Worm (Caenorhabditis elegans) whole organism, L1 larva: ENCODE results near the gene T04F3.3.

Experiments
- C16A3.4 ChIP-seq: fragments of 150-350 bp; optimal IDR thresholded peaks from 2 replicates; lab custom pipeline; 2014; ENCODE audit warnings: missing biosample characterization, missing genetic modification characterization
- C34B4.2 ChIP-seq: sonication (generic microtip); optimal IDR thresholded peaks from 2 replicates; lab custom pipeline; 2017; ENCODE audit warnings: mild to moderate bottlenecking, missing genetic modification characterization, missing compliant biosample characterization
- Y116A8C.19 ChIP-seq: sonication (generic microtip); optimal IDR thresholded peaks from 2 replicates; lab custom pipeline; 2016; ENCODE audit warnings: missing compliant biosample characterization, missing genetic modification characterization, borderline replicate concordance
- aly-2 ChIP-seq: fragments of 150-350 bp; optimal IDR thresholded peaks from 2 replicates; lab custom pipeline; 2014; ENCODE audit warnings: missing biosample characterization, missing genetic modification characterization
- ceh-8 ChIP-seq: fragments of 200-800 bp; sonication (Bioruptor generic); optimal IDR thresholded peaks from 2 replicates; lab custom pipeline; 2018; ENCODE audit warnings: mild to moderate bottlenecking, missing genetic modification characterization, moderate library complexity, missing compliant biosample characterization
- ceh-82 ChIP-seq, 3 experiments: fragments of 150-350 bp in 1 of 3; sonication (generic microtip) in 2 of 3; optimal IDR thresholded peaks; 2 replicates each; lab custom pipeline; 2014 to 2017; ENCODE audit warnings: missing biosample characterization in 3 of 3, missing genetic modification characterization in 3 of 3
- ceh-88 ChIP-seq: fragments of 200-800 bp; sonication (Bioruptor generic); IDR thresholded peaks from 2 replicates; pipeline ENCODE4 v1.3.6; 2022; ENCODE audit warnings: missing genetic modification characterization, missing compliant biosample characterization
- dpl-1 ChIP-seq, 3 experiments: fragments of 150-350 bp in 2 of 3; sonication (generic microtip) in 1 of 3; optimal IDR thresholded peaks; 2 replicates each; lab custom pipeline; 2014 to 2017; ENCODE audit warnings: missing biosample characterization in 3 of 3, missing genetic modification characterization in 3 of 3, missing genetic modification reagents in 3 of 3
- dsc-1 ChIP-seq: sonication (generic microtip); optimal IDR thresholded peaks from 2 replicates; lab custom pipeline; 2016; ENCODE audit warnings: mild to moderate bottlenecking, missing genetic modification characterization, missing compliant biosample characterization
- efl-3 ChIP-seq: fragments of 200-800 bp; sonication (Bioruptor generic); optimal IDR thresholded peaks from 2 replicates; lab custom pipeline; 2018; ENCODE audit warnings: mild to moderate bottlenecking, missing genetic modification characterization, missing compliant biosample characterization
- egl-13 ChIP-seq: sonication (generic microtip); optimal IDR thresholded peaks from 2 replicates; lab custom pipeline; 2016; ENCODE audit warnings: missing genotype, missing genetic modification reagents, missing genetic modification characterization, missing compliant biosample characterization
- egl-27 ChIP-seq, 2 experiments: fragments of 150-350 bp in 1 of 2; sonication (generic microtip); optimal IDR thresholded peaks; 3 replicates each; lab custom pipeline; 2017 to 2018; ENCODE audit warnings: missing biosample characterization in 2 of 2, missing genetic modification characterization in 2 of 2, missing genetic modification reagents in 2 of 2
- elt-3 ChIP-seq, 6 experiments: fragments of 150-350 bp in 1 of 6; sonication (generic microtip); optimal IDR thresholded peaks; 2 replicates each; lab custom pipeline; 2017 to 2018; ENCODE audit warnings: missing biosample characterization in 6 of 6, missing genetic modification characterization in 6 of 6, inconsistent platforms in 1 of 6
- fkh-10 ChIP-seq: sonication (generic microtip); optimal IDR thresholded peaks from 2 replicates; lab custom pipeline; 2017; ENCODE audit warnings: missing biosample characterization, missing genetic modification reagents, missing genetic modification characterization
- fkh-4 ChIP-seq: sonication (generic microtip); optimal IDR thresholded peaks from 2 replicates; lab custom pipeline; 2016; ENCODE audit warnings: missing compliant biosample characterization, missing genetic modification characterization, borderline replicate concordance
- grh-1 ChIP-seq: fragments of 200-800 bp; sonication (Bioruptor generic); IDR thresholded peaks from 2 replicates; pipeline ENCODE4 v1.3.6; 2022; ENCODE audit warnings: missing genetic modification reagents, missing genetic modification characterization, missing compliant biosample characterization
- hlh-17 ChIP-seq: fragments of 200-800 bp; sonication (Bioruptor generic); optimal IDR thresholded peaks from 2 replicates; lab custom pipeline; 2018; ENCODE audit warnings: missing genetic modification characterization, mild to moderate bottlenecking, missing compliant biosample characterization, moderate library complexity, borderline replicate concordance
- irx-1 ChIP-seq: sonication (generic microtip); optimal IDR thresholded peaks from 2 replicates; lab custom pipeline; 2016; ENCODE audit warnings: missing genetic modification characterization, missing compliant biosample characterization
- lin-14 ChIP-seq: fragments of 200-800 bp; sonication (Bioruptor generic); optimal IDR thresholded peaks from 2 replicates; lab custom pipeline; 2018; ENCODE audit warnings: mild to moderate bottlenecking, missing genetic modification characterization, moderate library complexity, missing compliant biosample characterization
- lin-35 ChIP-seq, 2 experiments: fragments of 150-350 bp; optimal IDR thresholded peaks; 2 replicates each; lab custom pipeline; 2014; ENCODE audit warnings: missing biosample characterization in 2 of 2, missing genetic modification characterization in 2 of 2, missing genetic modification reagents in 2 of 2
- lin-39 ChIP-seq: fragments of 150-350 bp; optimal IDR thresholded peaks from 2 replicates; lab custom pipeline; 2014; ENCODE audit warnings: missing biosample characterization, missing genetic modification reagents, missing genetic modification characterization
- lir-3 ChIP-seq: sonication (generic microtip); optimal IDR thresholded peaks from 2 replicates; lab custom pipeline; 2016; ENCODE audit warnings: mild to moderate bottlenecking, missing genetic modification characterization, moderate library complexity, missing compliant biosample characterization; ENCODE audit not compliant: poor library complexity
- lsy-2 ChIP-seq, 2 experiments: fragments of 150-350 bp; optimal IDR thresholded peaks; 2 replicates each; lab custom pipeline; 2014; ENCODE audit warnings: missing biosample characterization in 2 of 2, missing genetic modification characterization in 2 of 2
- mab-9 ChIP-seq: fragments of 200-800 bp; sonication (Bioruptor generic); IDR thresholded peaks from 2 replicates; pipeline ENCODE4 v1.3.6; 2022; ENCODE audit warnings: missing genetic modification reagents, missing genetic modification characterization, missing compliant biosample characterization
- mdl-1 ChIP-seq, 2 experiments: fragments of 150-350 bp; optimal IDR thresholded peaks; 2 replicates each; lab custom pipeline; 2014 to 2017; ENCODE audit warnings: missing biosample characterization in 2 of 2, missing genetic modification characterization in 2 of 2, inconsistent platforms in 1 of 2
- nhr-12 ChIP-seq: sonication (generic microtip); optimal IDR thresholded peaks from 2 replicates; lab custom pipeline; 2017; ENCODE audit warnings: missing biosample characterization, missing genetic modification characterization
- nhr-19 ChIP-seq: fragments of 200-800 bp; sonication (Bioruptor generic); conservative IDR thresholded peaks from 2 replicates; pipeline ENCODE4 v1.3.6; 2022; ENCODE audit warnings: missing genetic modification characterization, missing compliant biosample characterization
- nhr-20 ChIP-seq: sonication (generic microtip); optimal IDR thresholded peaks from 2 replicates; lab custom pipeline; 2016; ENCODE audit warnings: mild to moderate bottlenecking, missing genetic modification characterization, missing compliant biosample characterization
- nhr-237 ChIP-seq: fragments of 150-350 bp; optimal IDR thresholded peaks from 2 replicates; lab custom pipeline; 2014; ENCODE audit warnings: missing biosample characterization, missing genetic modification characterization
- nhr-76 ChIP-seq: sonication (generic microtip); optimal IDR thresholded peaks from 2 replicates; lab custom pipeline; 2017; ENCODE audit warnings: missing biosample characterization, missing genetic modification characterization
- nhr-90 ChIP-seq: sonication (generic microtip); optimal IDR thresholded peaks from 2 replicates; lab custom pipeline; 2016; ENCODE audit warnings: mild to moderate bottlenecking, missing genetic modification characterization, missing compliant biosample characterization; ENCODE audit not compliant: poor library complexity
- pag-3 ChIP-seq: sonication (generic microtip); optimal IDR thresholded peaks from 2 replicates; lab custom pipeline; 2017; ENCODE audit warnings: missing genetic modification characterization, mild to moderate bottlenecking, missing compliant biosample characterization, antibody characterized with exemption, borderline replicate concordance; ENCODE audit not compliant: insufficient read depth
- pax-3 ChIP-seq: fragments of 200-800 bp; sonication (Bioruptor generic); optimal IDR thresholded peaks from 2 replicates; lab custom pipeline; 2018; ENCODE audit warnings: mild to moderate bottlenecking, missing genetic modification characterization, moderate library complexity, missing compliant biosample characterization
- rnt-1 ChIP-seq: sonication (generic microtip); optimal IDR thresholded peaks from 2 replicates; lab custom pipeline; 2016; ENCODE audit warnings: mild to moderate bottlenecking, missing genetic modification characterization, moderate library complexity, missing compliant biosample characterization
- skn-1 ChIP-seq: fragments of 150-350 bp; optimal IDR thresholded peaks from 2 replicates; lab custom pipeline; 2014; ENCODE audit warnings: missing biosample characterization, missing genetic modification characterization
- snpc-4 ChIP-seq: fragments of 150-350 bp; optimal IDR thresholded peaks from 2 replicates; lab custom pipeline; 2014; ENCODE audit warnings: missing biosample characterization, missing genetic modification characterization
- sox-4 ChIP-seq: sonication (generic microtip); optimal IDR thresholded peaks from 2 replicates; lab custom pipeline; 2016; ENCODE audit warnings: missing genetic modification characterization, missing compliant biosample characterization
- sptf-1 ChIP-seq: fragments of 150-350 bp; optimal IDR thresholded peaks from 2 replicates; lab custom pipeline; 2014; ENCODE audit warnings: missing biosample characterization, missing genetic modification characterization
- sup-37 ChIP-seq: fragments of 200-800 bp; sonication (Bioruptor generic); optimal IDR thresholded peaks from 2 replicates; lab custom pipeline; 2018; ENCODE audit warnings: mild to moderate bottlenecking, missing genetic modification characterization, missing compliant biosample characterization
- swsn-7 ChIP-seq: sonication (generic microtip); optimal IDR thresholded peaks from 2 replicates; lab custom pipeline; 2016; ENCODE audit warnings: missing genetic modification characterization, missing compliant biosample characterization
- tbx-2 ChIP-seq: sonication (generic microtip); optimal IDR thresholded peaks from 2 replicates; lab custom pipeline; 2016; ENCODE audit warnings: missing genetic modification characterization, missing compliant biosample characterization
- tlp-1 ChIP-seq: fragments of 150-350 bp; optimal IDR thresholded peaks from 2 replicates; lab custom pipeline; 2014; ENCODE audit warnings: missing biosample characterization, missing genetic modification characterization
- unc-30 ChIP-seq: sonication (generic microtip); optimal IDR thresholded peaks from 2 replicates; lab custom pipeline; 2017; ENCODE audit warnings: missing biosample characterization, missing genetic modification characterization
- unc-62 ChIP-seq: fragments of 150-350 bp; optimal IDR thresholded peaks from 2 replicates; lab custom pipeline; 2014; ENCODE audit warnings: missing biosample characterization, missing genetic modification reagents, missing genetic modification characterization
- unc-98 ChIP-seq: fragments of 200-800 bp; sonication (Bioruptor generic); IDR thresholded peaks from 2 replicates; pipeline ENCODE4 v1.3.6; 2022; ENCODE audit warnings: missing genetic modification characterization, missing compliant biosample characterization
- zip-4 ChIP-seq: fragments of 200-800 bp; sonication (Bioruptor generic); optimal IDR thresholded peaks from 2 replicates; lab custom pipeline; 2018; ENCODE audit warnings: mild to moderate bottlenecking, missing genetic modification characterization, moderate library complexity, missing compliant biosample characterization

The T04F3.3 gene

DNA sequence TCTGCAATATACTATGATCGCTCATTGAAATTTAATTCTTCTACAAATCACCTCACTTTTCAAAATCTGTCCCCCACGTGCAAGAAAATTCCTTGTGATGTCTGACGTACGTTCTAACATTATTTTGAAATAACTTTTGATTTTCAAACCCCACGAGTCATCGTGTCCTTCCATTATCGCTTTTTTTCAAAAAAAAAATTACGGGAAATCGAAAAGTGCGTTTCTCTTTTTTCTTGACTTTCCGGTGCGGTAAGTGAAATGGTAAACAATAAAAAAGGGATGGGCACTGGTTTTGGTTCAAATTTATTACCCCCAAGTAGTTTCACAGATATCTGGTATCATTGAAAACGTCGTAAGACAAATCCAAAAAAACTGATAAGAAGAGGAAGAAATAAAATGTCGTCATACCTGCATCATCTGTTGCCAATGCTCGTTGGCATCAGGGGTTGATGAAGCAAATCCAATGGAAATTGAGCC, 44.8 kb downstream of the T04F3.3 start (continued):
- TF ChIP-seq unc-62 (GFP tag; lab: Kevin White, UChicago) = no peak
- no peak for TF ChIP-seq nhr-237 (tag; lab: Kevin White, UChicago)
- no peak for TF ChIP-seq aly-2 (tag; lab: Kevin White, UChicago)
- TF ChIP-seq mdl-1 (tag; optimal IDR thresholded peaks at IDR 0.05; lab: Kevin White, UChicago) = no peak
- no peak for TF ChIP-seq unc-98
- no peak for TF ChIP-seq egl-27 (tag; optimal IDR thresholded peaks at IDR 0.05; lab: Kevin White, UChicago)
- peak in 1 of 2 experiments; percentile 50 for TF ChIP-seq lin-35 (GFP tag; optimal IDR thresholded peaks at IDR 0.05; lab: Kevin White, UChicago)
- no peak for TF ChIP-seq pag-3
- no peak for TF ChIP-seq nhr-76
- peak in 1 of 2 experiments; percentile 2 for TF ChIP-seq lsy-2 (tag; optimal IDR thresholded peaks at IDR 0.05; lab: Kevin White, UChicago)
- TF ChIP-seq unc-30 (tag; lab: Kevin White, UChicago) = no peak
- no peak for TF ChIP-seq C34B4.2 (tag; lab: Kevin White, UChicago)
- TF ChIP-seq dsc-1 (tag; lab: Kevin White, UChicago) = no peak
- peak; percentile 86 for TF ChIP-seq nhr-20
- TF ChIP-seq irx-1 (tag; lab: Kevin White, UChicago) = no peak
- TF ChIP-seq nhr-19 (GFP tag; lab: Robert Waterston, UW) = peak; percentile 62
- TF ChIP-seq Y116A8C.19 = no peak
- no peak for TF ChIP-seq zip-4 (GFP tag; lab: Kevin White, UChicago)
- TF ChIP-seq fkh-4 (tag; lab: Kevin White, UChicago) = no peak
- no peak for TF ChIP-seq dpl-1 (GFP tag; optimal IDR thresholded peaks at IDR 0.05; lab: Kevin White, UChicago)
- no peak for TF ChIP-seq sptf-1 (tag; lab: Kevin White, UChicago)
- no peak for TF ChIP-seq mab-9 (GFP tag; lab: Robert Waterston, UW)
- peak; percentile 66 for TF ChIP-seq lin-14 (GFP tag; lab: Kevin White, UChicago)
- no peak for TF ChIP-seq pax-3 (tag; lab: Kevin White, UChicago)
- peak; percentile 29 for TF ChIP-seq tbx-2 (tag; lab: Kevin White, UChicago)
- TF ChIP-seq nhr-90 (tag; lab: Kevin White, UChicago) = peak; percentile 32
- TF ChIP-seq ceh-8 (GFP tag; lab: Kevin White, UChicago) = peak; percentile 44
- peak in 4 of 6 experiments; percentile 24 to 33 (median 26) for TF ChIP-seq elt-3 (tag; optimal IDR thresholded peaks at IDR 0.05; lab: Kevin White, UChicago)
- TF ChIP-seq skn-1 (tag; lab: Kevin White, UChicago) = no peak
- no peak for TF ChIP-seq egl-13 (tag; lab: Kevin White, UChicago)
- 0 out of 2 replicates have a peak, but pooled peaks have one; percentile 24 for TF ChIP-seq grh-1 (GFP tag; lab: Robert Waterston, UW)
- TF ChIP-seq ceh-82 (tag; optimal IDR thresholded peaks at IDR 0.05; lab: Kevin White, UChicago) = no peak
- TF ChIP-seq C16A3.4 = no peak
- no peak for TF ChIP-seq hlh-17
- no peak for TF ChIP-seq efl-3
- TF ChIP-seq snpc-4 (tag; lab: Kevin White, UChicago) = no peak
- TF ChIP-seq lin-39 = no peak
- no peak for TF ChIP-seq swsn-7 (tag; lab: Kevin White, UChicago)
- TF ChIP-seq ceh-88 (GFP tag; lab: Robert Waterston, UW) = no peak
- no peak for TF ChIP-seq fkh-10 (GFP tag; lab: Kevin White, UChicago)
- no peak for TF ChIP-seq nhr-12
- TF ChIP-seq rnt-1 = no peak
- TF ChIP-seq sox-4 (tag; lab: Kevin White, UChicago) = no peak
- no peak for TF ChIP-seq sup-37 (GFP tag; lab: Kevin White, UChicago)
- no peak for TF ChIP-seq tlp-1
- TF ChIP-seq lir-3 (tag; lab: Kevin White, UChicago) = no peak
